Worm (Caenorhabditis elegans) whole organism, L3 larva: ENCODE measurements around the gene fbxb-24.

Experiments used
- ceh-82 ChIP-seq: fragments of 150-350 bp; optimal IDR thresholded peaks from 2 replicates; lab custom pipeline; 2014; ENCODE audit warnings: missing biosample characterization, missing genetic modification characterization
- egl-27 ChIP-seq: sonication (generic microtip); optimal IDR thresholded peaks from 4 replicates; lab custom pipeline; 2017; ENCODE audit warnings: missing biosample characterization, missing genetic modification reagents, missing genetic modification characterization
- nhr-11 ChIP-seq: fragments of 150-350 bp; optimal IDR thresholded peaks from 2 replicates; lab custom pipeline; 2014; ENCODE audit warnings: missing biosample characterization, missing genetic modification characterization
- nhr-12 ChIP-seq: fragments of 150-350 bp; optimal IDR thresholded peaks from 2 replicates; lab custom pipeline; 2014; ENCODE audit warnings: missing biosample characterization, missing genetic modification characterization
- nhr-76 ChIP-seq: fragments of 150-350 bp; sonication (generic microtip); optimal IDR thresholded peaks from 5 replicates; lab custom pipeline; 2014; ENCODE audit warnings: missing biosample characterization, missing genetic modification characterization
- pha-4 ChIP-seq: fragments of 150-350 bp; optimal IDR thresholded peaks from 2 replicates; lab custom pipeline; 2014; ENCODE audit warnings: missing biosample characterization, missing genetic modification reagents, missing genetic modification characterization
- pqm-1 ChIP-seq: fragments of 150-350 bp; optimal IDR thresholded peaks from 2 replicates; lab custom pipeline; 2017; ENCODE audit warnings: missing biosample characterization, missing genetic modification characterization, inconsistent platforms
- sea-2 ChIP-seq: fragments of 150-350 bp; sonication (generic microtip); optimal IDR thresholded peaks from 4 replicates; lab custom pipeline; 2014; ENCODE audit warnings: missing biosample characterization, missing genetic modification reagents, missing genetic modification characterization
- unc-62 ChIP-seq: fragments of 150-350 bp; sonication (generic microtip); optimal IDR thresholded peaks from 4 replicates; lab custom pipeline; 2014; ENCODE audit warnings: missing biosample characterization, missing genetic modification reagents, missing genetic modification characterization
- zag-1 ChIP-seq: fragments of 150-350 bp; optimal IDR thresholded peaks from 2 replicates; lab custom pipeline; 2014; ENCODE audit warnings: missing biosample characterization, missing genetic modification characterization

DNA sequence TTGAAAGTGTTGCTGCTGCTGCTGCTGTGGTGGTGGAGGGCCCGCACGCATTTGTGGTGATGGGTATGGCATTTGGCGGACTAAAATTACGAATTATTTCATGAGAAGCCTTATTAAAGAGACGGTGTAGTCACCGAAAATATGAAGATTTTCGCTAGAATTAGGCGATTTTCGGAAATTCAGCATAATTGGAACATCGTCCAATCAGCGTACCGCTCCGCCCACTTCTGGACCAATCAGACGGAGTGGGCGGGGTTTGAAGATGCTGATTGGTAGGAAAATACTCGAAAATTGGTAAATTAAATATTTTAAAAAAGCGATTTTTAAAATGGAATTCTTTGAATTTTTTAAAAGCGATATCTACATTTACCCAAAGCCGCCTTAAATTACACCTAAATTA is 42.6 kb upstream of the fbxb-24 start:
- TF ChIP-seq ceh-82 (tag; lab: Kevin White, UChicago) (no peak), unc-62 (no peak), zag-1 (tag; lab: Kevin White, UChicago) (no peak), egl-27 (tag; lab: Kevin White, UChicago) (no peak), nhr-12 (tag; lab: Kevin White, UChicago) (no peak), pqm-1 (tag; lab: Kevin White, UChicago) (no peak), sea-2 (no peak), pha-4 (no peak), nhr-76 (tag; lab: Kevin White, UChicago) (no peak), nhr-11 (tag; lab: Kevin White, UChicago) (no peak)
